Worm (Caenorhabditis elegans) whole organism, late embryonic: ENCODE measurements around the gene Y38E10A.34.
"Not testable (repeated sequence)": the region's sequence is repeated elsewhere in the genome, so short reads cannot be mapped to it uniquely, and the experiment has no call there.

ENCODE experiments used
- C38D4.7 ChIP-seq: fragments of 200-800 bp; sonication (Bioruptor generic); optimal IDR thresholded peaks from 2 replicates; lab custom pipeline; 2018; ENCODE audit warnings: mild to moderate bottlenecking, missing genetic modification characterization, moderate library complexity, missing compliant biosample characterization
- ceh-14 ChIP-seq: sonication (generic microtip); optimal IDR thresholded peaks from 2 replicates; lab custom pipeline; 2016; ENCODE audit warnings: missing genotype, missing genetic modification characterization, missing compliant biosample characterization
- ceh-18 ChIP-seq: sonication (generic microtip); optimal IDR thresholded peaks from 2 replicates; lab custom pipeline; 2016; ENCODE audit warnings: missing genetic modification characterization, missing compliant biosample characterization
- ceh-22 ChIP-seq: sonication (generic microtip); optimal IDR thresholded peaks from 2 replicates; lab custom pipeline; 2017; ENCODE audit warnings: missing biosample characterization, missing genetic modification characterization
- ceh-30 ChIP-seq: fragments of 150-350 bp; optimal IDR thresholded peaks from 2 replicates; lab custom pipeline; 2014; ENCODE audit warnings: missing biosample characterization, missing genetic modification characterization
- ceh-31 ChIP-seq: sonication (generic microtip); optimal IDR thresholded peaks from 2 replicates; lab custom pipeline; 2016; ENCODE audit warnings: missing genetic modification characterization, missing compliant biosample characterization
- ceh-45 ChIP-seq: fragments of 200-800 bp; sonication (Bioruptor generic); IDR thresholded peaks from 2 replicates; pipeline ENCODE4 v1.3.6; 2022; ENCODE audit warnings: missing genetic modification reagents, missing genetic modification characterization, missing compliant biosample characterization
- dmd-4 ChIP-seq: sonication (generic microtip); optimal IDR thresholded peaks from 2 replicates; lab custom pipeline; 2016; ENCODE audit warnings: borderline replicate concordance, missing genetic modification characterization, missing compliant biosample characterization
- dve-1 ChIP-seq: sonication (generic microtip); optimal IDR thresholded peaks from 2 replicates; lab custom pipeline; 2017; ENCODE audit warnings: antibody characterized with exemption, mild to moderate bottlenecking, missing genetic modification characterization, missing compliant biosample characterization
- eyg-1 ChIP-seq: sonication (generic microtip); optimal IDR thresholded peaks from 2 replicates; lab custom pipeline; 2016; ENCODE audit warnings: missing genotype, missing genetic modification characterization, missing compliant biosample characterization
- fax-1 ChIP-seq: sonication (generic microtip); optimal IDR thresholded peaks from 2 replicates; lab custom pipeline; 2016; ENCODE audit warnings: missing genotype, missing genetic modification characterization, missing compliant biosample characterization
- fkh-10 ChIP-seq: fragments of 150-350 bp; optimal IDR thresholded peaks from 2 replicates; lab custom pipeline; 2014; ENCODE audit warnings: missing biosample characterization, missing genetic modification reagents, missing genetic modification characterization
- hlh-13 ChIP-seq: fragments of 200-800 bp; sonication (Bioruptor generic); optimal IDR thresholded peaks from 2 replicates; lab custom pipeline; 2018; ENCODE audit warnings: mild to moderate bottlenecking, missing genetic modification characterization, missing compliant biosample characterization
- hlh-15 ChIP-seq: sonication (generic microtip); optimal IDR thresholded peaks from 2 replicates; lab custom pipeline; 2016; ENCODE audit warnings: missing genetic modification characterization, missing compliant biosample characterization
- hlh-30 ChIP-seq: sonication (generic microtip); optimal IDR thresholded peaks from 2 replicates; lab custom pipeline; 2017; ENCODE audit warnings: antibody characterized with exemption, missing genetic modification characterization, missing compliant biosample characterization; ENCODE audit not compliant: insufficient read depth
- hlh-8 ChIP-seq: sonication (generic microtip); optimal IDR thresholded peaks from 2 replicates; lab custom pipeline; 2016; ENCODE audit warnings: missing genotype, missing genetic modification characterization, missing compliant biosample characterization
- lim-6 ChIP-seq: sonication (generic microtip); optimal IDR thresholded peaks from 2 replicates; lab custom pipeline; 2016; ENCODE audit warnings: missing genetic modification characterization, missing compliant biosample characterization
- mec-3 ChIP-seq: sonication (generic microtip); optimal IDR thresholded peaks from 2 replicates; lab custom pipeline; 2016; ENCODE audit warnings: borderline replicate concordance, missing genetic modification characterization, missing compliant biosample characterization
- nfya-1 ChIP-seq: sonication (generic microtip); optimal IDR thresholded peaks from 2 replicates; lab custom pipeline; 2017; ENCODE audit warnings: missing genetic modification characterization, mild to moderate bottlenecking, missing compliant biosample characterization, antibody characterized with exemption, moderate library complexity
- nhr-11 ChIP-seq: fragments of 150-350 bp; optimal IDR thresholded peaks from 2 replicates; lab custom pipeline; 2014; ENCODE audit warnings: missing biosample characterization, missing genetic modification characterization
- npax-4 ChIP-seq: sonication (generic microtip); optimal IDR thresholded peaks from 2 replicates; lab custom pipeline; 2016; ENCODE audit warnings: missing genetic modification characterization, missing compliant biosample characterization
- pax-1 ChIP-seq: fragments of 150-350 bp; optimal IDR thresholded peaks from 2 replicates; lab custom pipeline; 2014; ENCODE audit warnings: missing biosample characterization, missing genetic modification characterization
- pha-4 ChIP-seq: fragments of 150-350 bp; optimal IDR thresholded peaks from 2 replicates; lab custom pipeline; 2018; ENCODE audit warnings: missing biosample characterization, missing genetic modification reagents, missing genetic modification characterization
- sdc-2 ChIP-seq: sonication (generic microtip); optimal IDR thresholded peaks from 2 replicates; lab custom pipeline; 2016; ENCODE audit warnings: missing genotype, missing genetic modification characterization, missing compliant biosample characterization
- sox-2 ChIP-seq: fragments of 200-800 bp; sonication (Bioruptor generic); IDR thresholded peaks from 2 replicates; pipeline ENCODE4 v1.3.6; 2022; ENCODE audit warnings: missing genetic modification reagents, missing genetic modification characterization, missing compliant biosample characterization
- syd-9 ChIP-seq: sonication (generic microtip); optimal IDR thresholded peaks from 2 replicates; lab custom pipeline; 2016; ENCODE audit warnings: mild to moderate bottlenecking, missing genetic modification characterization, moderate library complexity, missing compliant biosample characterization
- tbx-7 ChIP-seq: sonication (generic microtip); optimal IDR thresholded peaks from 2 replicates; lab custom pipeline; 2016; ENCODE audit warnings: missing genotype, missing genetic modification characterization, missing compliant biosample characterization
- ttx-3 ChIP-seq: sonication (generic microtip); optimal IDR thresholded peaks from 2 replicates; lab custom pipeline; 2016; ENCODE audit warnings: missing genetic modification reagents, missing genetic modification characterization, missing compliant biosample characterization
- unc-3 ChIP-seq, 2 experiments: fragments of 200-800 bp in 1 of 2; sonication (Bioruptor generic) in 1 of 2; sonication (generic microtip) in 1 of 2; conservative IDR thresholded peaks in 1 of 2; optimal IDR thresholded peaks in 1 of 2; 2 replicates each; pipeline versions ENCODE4 v1.3.6 to Lab custom; 2016 to 2022; ENCODE audit warnings: missing compliant biosample characterization in 2 of 2, missing genetic modification characterization in 2 of 2, missing genetic modification reagents in 1 of 2
- unc-42 ChIP-seq: sonication (generic microtip); optimal IDR thresholded peaks from 2 replicates; lab custom pipeline; 2016; ENCODE audit warnings: missing genotype, missing genetic modification characterization, missing compliant biosample characterization
- zip-5 ChIP-seq: sonication (generic microtip); optimal IDR thresholded peaks from 2 replicates; lab custom pipeline; 2016; ENCODE audit warnings: missing genetic modification characterization, missing compliant biosample characterization
- ztf-16 ChIP-seq: sonication (generic microtip); optimal IDR thresholded peaks from 2 replicates; lab custom pipeline; 2017; ENCODE audit warnings: missing genetic modification characterization, missing compliant biosample characterization

Gene Y38E10A.34

DNA sequence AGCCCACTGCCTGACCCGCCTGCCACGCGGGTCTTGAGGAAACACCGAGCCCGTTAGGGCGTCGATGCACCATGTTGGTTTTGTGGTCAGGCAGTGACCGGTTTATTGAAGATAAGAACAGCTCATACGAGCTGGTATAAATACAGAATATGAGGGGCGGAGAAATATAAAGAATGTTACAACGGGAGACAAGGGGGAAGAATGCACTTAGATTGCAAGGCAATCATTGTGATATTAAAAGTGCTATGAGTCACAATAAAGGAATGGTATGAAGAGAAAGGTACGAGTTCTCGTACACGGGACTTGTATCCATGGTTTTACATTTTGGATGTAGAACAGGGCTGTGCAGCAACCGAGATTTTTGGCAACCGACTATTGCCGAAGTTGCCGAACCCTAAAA is 6.6 kb upstream of the Y38E10A.34 start, which contains the start of gene Y38E10A.14:
Y38E10A.14 (minus strand) TSS at position 101 of the 400 bp plus-strand sequence.
- not testable (repeated sequence) for TF ChIP-seq hlh-15 (tag; lab: Kevin White, UChicago); pax-1; mec-3 (tag; lab: Kevin White, UChicago)

DNA sequence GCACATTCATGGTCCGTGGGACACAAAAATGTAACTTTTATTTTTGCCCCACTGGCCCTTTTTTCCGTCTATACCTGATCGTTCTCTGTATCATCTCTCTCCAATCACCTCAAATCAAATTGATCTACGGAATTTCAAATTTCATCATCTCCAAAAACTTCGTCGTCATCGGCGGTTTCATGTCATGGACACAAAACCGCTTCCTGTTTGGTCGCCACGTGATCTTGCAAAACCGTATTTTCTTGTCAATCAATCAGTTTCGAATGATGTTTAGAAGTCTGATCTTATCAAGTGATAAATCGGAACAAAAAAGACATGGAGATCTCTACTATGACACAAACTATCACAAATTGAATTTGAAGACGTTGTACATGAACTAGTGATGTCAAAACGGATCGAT is 5.3 kb upstream of the Y38E10A.34 start:
- TF ChIP-seq dmd-4 (tag; lab: Kevin White, UChicago) = no peak
- no peak for TF ChIP-seq hlh-13 (GFP tag; lab: Kevin White, UChicago)

DNA sequence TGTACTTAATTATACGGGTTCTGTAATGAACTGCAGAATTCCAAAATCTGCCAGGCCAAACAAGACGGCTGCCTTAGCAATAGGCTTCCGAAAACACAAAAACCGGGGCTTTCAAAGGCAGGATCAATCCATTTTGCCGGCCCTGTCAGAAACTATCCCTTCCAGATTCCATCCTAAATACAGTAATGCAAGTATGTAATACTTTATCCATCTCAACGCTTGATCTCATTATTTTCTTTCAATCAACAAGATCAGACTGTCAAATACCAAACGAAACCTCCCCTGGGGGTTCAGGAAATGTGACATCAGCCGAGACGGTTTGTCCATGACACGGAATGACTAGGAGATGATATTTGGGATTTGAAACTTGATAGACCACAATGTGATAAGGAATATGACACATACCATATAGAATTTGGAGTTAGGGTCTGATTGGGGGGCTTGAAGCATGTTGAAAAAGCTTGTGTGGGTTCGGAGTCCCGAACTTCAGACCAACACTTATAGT is 4.8 kb upstream of the Y38E10A.34 start:
- no peak for TF ChIP-seq ceh-14 (tag; lab: Kevin White, UChicago)
- TF ChIP-seq fkh-10 (GFP tag; lab: Kevin White, UChicago) = no peak
- TF ChIP-seq ceh-30 = no peak

DNA sequence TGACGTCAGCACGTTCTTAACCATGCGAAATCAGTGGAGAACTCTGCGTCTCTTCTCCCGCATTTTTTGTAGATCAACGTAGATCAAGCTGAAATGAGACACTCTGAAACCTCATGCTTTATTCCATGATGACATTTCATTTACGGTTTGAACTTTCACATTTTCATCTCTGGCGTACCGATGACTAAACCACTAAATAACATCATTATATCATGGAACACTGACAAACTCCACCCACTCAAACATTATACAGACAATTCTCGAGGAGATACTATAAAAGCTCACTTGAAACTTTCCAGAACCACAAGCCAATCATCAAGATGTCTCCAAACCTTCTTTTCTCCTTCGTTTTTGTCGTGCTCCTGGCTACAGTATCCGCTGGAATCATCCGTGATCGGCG is 4.1 kb upstream of the Y38E10A.34 start, which contains the start of gene nspe-7:
nspe-7 (plus strand) TSS at position 301 of the 400 bp plus-strand sequence.
- TF ChIP-seq npax-4 (tag; lab: Kevin White, UChicago) (no peak), syd-9 (tag; lab: Kevin White, UChicago) (no peak), ceh-31 (tag; lab: Kevin White, UChicago) (no peak), ceh-18 (no peak), sdc-2 (tag; lab: Kevin White, UChicago) (no peak), dmd-4 (tag; lab: Kevin White, UChicago) (no peak), sox-2 (GFP tag; lab: Robert Waterston, UW) (no peak), C38D4.7 (GFP tag; lab: Kevin White, UChicago) (no peak), hlh-13 (GFP tag; lab: Kevin White, UChicago) (no peak), ttx-3 (no peak), ceh-45 (GFP tag; lab: Robert Waterston, UW) (no peak), fax-1 (tag; lab: Kevin White, UChicago) (no peak), tbx-7 (tag; lab: Kevin White, UChicago) (no peak), hlh-30 (tag; lab: Kevin White, UChicago) (no peak), zip-5 (tag; lab: Kevin White, UChicago) (no peak), ceh-22 (tag; lab: Kevin White, UChicago) (no peak), pha-4 (tag; lab: Kevin White, UChicago) (no peak), nhr-11 (tag; lab: Kevin White, UChicago) (no peak), ztf-16 (tag; lab: Kevin White, UChicago) (no peak)

DNA sequence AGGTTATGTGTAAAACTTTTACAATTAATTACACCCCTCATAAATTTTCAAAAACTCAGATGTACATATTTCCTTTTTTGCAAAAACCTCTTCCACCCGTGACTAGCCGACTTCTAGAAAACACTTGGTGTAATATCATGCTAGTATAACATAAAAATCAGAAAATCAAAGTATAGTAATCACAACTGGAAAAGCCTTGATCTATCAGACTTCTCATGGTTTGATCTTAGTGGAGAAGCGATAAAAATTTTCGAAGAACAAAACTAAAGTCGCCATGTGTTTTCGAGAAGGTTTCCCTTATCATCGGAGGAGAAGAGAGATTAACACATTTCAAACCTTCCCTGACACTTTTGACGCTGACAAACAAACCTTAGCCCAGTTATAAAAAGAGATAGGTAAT is 2.4 kb upstream of the Y38E10A.34 start, which contains the start of gene nspe-5:
nspe-5 (plus strand) TSS at position 301 of the 400 bp plus-strand sequence.
- TF ChIP-seq dve-1 (no peak), ceh-22 (tag; lab: Kevin White, UChicago) (no peak), nfya-1 (tag; lab: Kevin White, UChicago) (no peak), unc-3 (GFP tag; conservative IDR thresholded peaks at IDR 0.05; lab: Robert Waterston, UW) (no peak), unc-3 (tag; optimal IDR thresholded peaks at IDR 0.05; lab: Kevin White, UChicago) (no peak), unc-42 (tag; lab: Kevin White, UChicago) (no peak), hlh-8 (no peak), ceh-45 (GFP tag; lab: Robert Waterston, UW) (no peak), lim-6 (no peak), eyg-1 (no peak), zip-5 (tag; lab: Kevin White, UChicago) (no peak)
- TF ChIP-seq, all 69 proteins: peak for 0
